Fruit fly (Drosophila melanogaster): ENCODE results near the gene pinta.

dm6 chr3R:22436050-22436449 lies 11.3 kb upstream of the pinta start, which contains the start of gene CG13847:
- TF ChIP-seq Mnt (GFP tag; optimal IDR thresholded peaks at IDR 0.05) (no peak), kay (GFP tag; ENCODE audit: borderline replicate concordance) (no peak), CG7101 (tag; optimal IDR thresholded peaks at IDR 0.05) (no peak), Clk (GFP tag; optimal IDR thresholded peaks at IDR 0.05) (no peak), tj (GFP tag; optimal IDR thresholded peaks at IDR 0.05) (no peak), Hr96 (GFP tag; optimal IDR thresholded peaks at IDR 0.05) (no peak), cnc (optimal IDR thresholded peaks at IDR 0.05) (no peak), CG1620 (GFP tag; optimal IDR thresholded peaks at IDR 0.05) (no peak), CG11617 (GFP tag; optimal IDR thresholded peaks at IDR 0.05) (no peak), CG33017 (tag; optimal IDR thresholded peaks at IDR 0.05) (no peak)

Measured in whole organism, adult.